Fruit fly (Drosophila melanogaster) whole organism, embryonic: ENCODE data around the gene ph-d.

Experiments used
- CG10209 ChIP-seq: fragments of 200-800 bp; sonication (Bioruptor generic); optimal IDR thresholded peaks from 3 replicates; lab custom pipeline; 2017; ENCODE audit warnings: missing biosample characterization, mild to moderate bottlenecking, missing genetic modification characterization, missing genetic modification reagents
- CG10366 ChIP-seq: fragments of 200-800 bp; sonication (Bioruptor generic); IDR thresholded peaks from 2 replicates; pipeline ENCODE4 v1.3.6; 2022; ENCODE audit warnings: missing biosample characterization, missing genetic modification characterization
- CG10959 ChIP-seq: fragments of 200-800 bp; sonication (Bioruptor generic); IDR thresholded peaks from 2 replicates; pipeline ENCODE4 v1.3.6; 2022; ENCODE audit warnings: missing biosample characterization, missing genetic modification characterization
- CG10979 ChIP-seq: fragments of 200-800 bp; sonication (Bioruptor generic); optimal IDR thresholded peaks from 2 replicates; lab custom pipeline; 2018; ENCODE audit warnings: missing biosample characterization, mild to moderate bottlenecking, missing genetic modification characterization, moderate library complexity
- CG11398 ChIP-seq: fragments of 200-800 bp; sonication (Bioruptor generic); optimal IDR thresholded peaks from 2 replicates; lab custom pipeline; 2016; ENCODE audit warnings: missing biosample characterization, missing genetic modification characterization
- CG11695 ChIP-seq: fragments of 200-800 bp; sonication (Bioruptor generic); IDR thresholded peaks from 3 replicates; pipeline ENCODE4 v1.3.6; 2022; ENCODE audit warnings: missing biosample characterization, missing genetic modification characterization
- CG12391 ChIP-seq: fragments of 200-800 bp; sonication (Bioruptor generic); optimal IDR thresholded peaks from 3 replicates; lab custom pipeline; 2018; ENCODE audit warnings: missing biosample characterization, mild to moderate bottlenecking, missing genetic modification characterization, moderate library complexity
- CG13424 ChIP-seq: fragments of 200-800 bp; sonication (Bioruptor generic); optimal IDR thresholded peaks from 2 replicates; lab custom pipeline; 2019; ENCODE audit warnings: missing biosample characterization, mild to moderate bottlenecking, missing genetic modification characterization, moderate library complexity
- CG13894 ChIP-seq: fragments of 200-800 bp; sonication (Bioruptor generic); optimal IDR thresholded peaks from 3 replicates; lab custom pipeline; 2018; ENCODE audit warnings: missing biosample characterization, mild to moderate bottlenecking, missing genetic modification characterization, moderate library complexity
- CG14050 ChIP-seq: fragments of 200-800 bp; sonication (Bioruptor generic); IDR thresholded peaks from 3 replicates; pipeline ENCODE4 v1.3.6; 2022; ENCODE audit warnings: missing biosample characterization, missing genetic modification characterization
- CG14965 ChIP-seq: fragments of 200-800 bp; sonication (Bioruptor generic); optimal IDR thresholded peaks from 2 replicates; lab custom pipeline; 2016; ENCODE audit warnings: missing biosample characterization, missing genetic modification characterization, borderline replicate concordance
- CG15011 ChIP-seq: fragments of 200-800 bp; sonication (Bioruptor generic); optimal IDR thresholded peaks from 3 replicates; lab custom pipeline; 2018; ENCODE audit warnings: missing biosample characterization, mild to moderate bottlenecking, missing genetic modification characterization
- CG15269 ChIP-seq: fragments of 200-800 bp; sonication (Bioruptor generic); optimal IDR thresholded peaks from 2 replicates; lab custom pipeline; 2018; ENCODE audit warnings: missing biosample characterization, mild to moderate bottlenecking, missing genetic modification characterization, moderate library complexity
- CG18599 ChIP-seq: fragments of 200-800 bp; sonication (Bioruptor generic); optimal IDR thresholded peaks from 3 replicates; lab custom pipeline; 2017; ENCODE audit warnings: missing biosample characterization, missing genetic modification characterization, mild to moderate bottlenecking, moderate library complexity, missing genetic modification reagents
- CG18764 ChIP-seq: fragments of 200-800 bp; sonication (Bioruptor generic); optimal IDR thresholded peaks from 3 replicates; lab custom pipeline; 2016; ENCODE audit warnings: missing biosample characterization, missing genetic modification characterization
- CG2120 ChIP-seq: fragments of 200-800 bp; sonication (Bioruptor generic); optimal IDR thresholded peaks from 3 replicates; lab custom pipeline; 2016; ENCODE audit warnings: missing biosample characterization, missing genetic modification characterization
- CG3163 ChIP-seq: fragments of 200-800 bp; sonication (Bioruptor generic); optimal IDR thresholded peaks from 3 replicates; lab custom pipeline; 2016; ENCODE audit warnings: missing biosample characterization, missing genetic modification characterization
- CG32767 ChIP-seq: fragments of 200-800 bp; sonication (Bioruptor generic); IDR thresholded peaks from 2 replicates; pipeline ENCODE4 v1.3.6; 2022; ENCODE audit warnings: missing biosample characterization, missing genetic modification characterization
- CG4730 ChIP-seq: fragments of 200-800 bp; sonication (Bioruptor generic); IDR thresholded peaks from 2 replicates; pipeline ENCODE4 v1.3.6; 2022; ENCODE audit warnings: missing biosample characterization, missing genetic modification characterization
- CG4820 ChIP-seq: fragments of 200-800 bp; sonication (Bioruptor generic); optimal IDR thresholded peaks from 3 replicates; lab custom pipeline; 2016; ENCODE audit warnings: missing biosample characterization, missing genetic modification characterization
- CG7372 ChIP-seq: fragments of 200-800 bp; sonication (Bioruptor generic); IDR thresholded peaks from 2 replicates; pipeline ENCODE4 v1.3.6; 2022; ENCODE audit warnings: missing biosample characterization, missing genetic modification characterization
- CG7745 ChIP-seq: fragments of 200-800 bp; sonication (Bioruptor generic); optimal IDR thresholded peaks from 2 replicates; lab custom pipeline; 2018; ENCODE audit warnings: missing biosample characterization, mild to moderate bottlenecking, missing genetic modification characterization, moderate library complexity
- CG7928 ChIP-seq: fragments of 200-800 bp; sonication (Bioruptor generic); optimal IDR thresholded peaks from 2 replicates; lab custom pipeline; 2017; ENCODE audit warnings: missing biosample characterization, mild to moderate bottlenecking, missing genetic modification characterization
- CG8281 ChIP-seq: fragments of 200-800 bp; sonication (Bioruptor generic); optimal IDR thresholded peaks from 2 replicates; lab custom pipeline; 2018; ENCODE audit warnings: missing biosample characterization, mild to moderate bottlenecking, missing genetic modification characterization, moderate library complexity
- Doc3 ChIP-seq: fragments of 200-800 bp; sonication (Bioruptor generic); IDR thresholded peaks from 3 replicates; pipeline ENCODE4 v1.3.6; 2022; ENCODE audit warnings: missing biosample characterization, missing genetic modification characterization; ENCODE audit not compliant: partially characterized antibody
- GATAe ChIP-seq: fragments of 200-800 bp; sonication (Bioruptor generic); conservative IDR thresholded peaks from 2 replicates; pipeline ENCODE4 v1.3.6; 2022; ENCODE audit warnings: missing biosample characterization, missing genetic modification characterization
- Lhr ChIP-seq: fragments of 200-800 bp; sonication (Bioruptor generic); optimal IDR thresholded peaks from 3 replicates; lab custom pipeline; 2017; ENCODE audit warnings: mild to moderate bottlenecking, missing biosample characterization, missing genetic modification reagents, missing genetic modification characterization
- Lpt ChIP-seq: fragments of >200 bp; optimal IDR thresholded peaks from 2 replicates; lab custom pipeline; 2018; ENCODE audit warnings: missing biosample characterization, missing genetic modification characterization
- NC2β ChIP-seq: fragments of 200-800 bp; sonication (Bioruptor generic); optimal IDR thresholded peaks from 2 replicates; lab custom pipeline; 2016; ENCODE audit warnings: missing biosample characterization, missing genetic modification characterization
- Nf-YC ChIP-seq: fragments of 200-800 bp; optimal IDR thresholded peaks from 3 replicates; lab custom pipeline; 2019; ENCODE audit warnings: missing biosample characterization, mild to moderate bottlenecking, missing genetic modification characterization, moderate library complexity
- Oli ChIP-seq: fragments of 200-800 bp; sonication (Bioruptor generic); optimal IDR thresholded peaks from 2 replicates; lab custom pipeline; 2018; ENCODE audit warnings: missing biosample characterization, mild to moderate bottlenecking, missing genetic modification characterization, moderate library complexity
- Six4 ChIP-seq: fragments of 200-800 bp; sonication (Bioruptor generic); optimal IDR thresholded peaks from 2 replicates; lab custom pipeline; 2016; ENCODE audit warnings: missing biosample characterization, missing genetic modification characterization
- Usf ChIP-seq: fragments of 200-800 bp; sonication (Bioruptor generic); optimal IDR thresholded peaks from 2 replicates; lab custom pipeline; 2017; ENCODE audit warnings: missing genotype, missing biosample characterization, missing genetic modification characterization
- ara ChIP-seq: fragments of 200-800 bp; sonication (Bioruptor generic); IDR thresholded peaks from 2 replicates; pipeline ENCODE4 v1.3.6; 2022; ENCODE audit warnings: missing biosample characterization, missing genetic modification characterization
- br ChIP-seq: fragments of >200 bp; optimal IDR thresholded peaks from 2 replicates; lab custom pipeline; 2017
- chinmo ChIP-seq: fragments of 200-800 bp; sonication (Bioruptor generic); IDR thresholded peaks from 4 replicates; pipeline ENCODE4 v1.3.6; 2022; ENCODE audit warnings: missing biosample characterization, missing genetic modification characterization; ENCODE audit not compliant: partially characterized antibody
- chm ChIP-seq: fragments of 200-800 bp; sonication (Bioruptor generic); IDR thresholded peaks from 2 replicates; pipeline ENCODE4 v1.3.6; 2022; ENCODE audit warnings: missing biosample characterization, missing genetic modification characterization
- dan ChIP-seq: fragments of 200-800 bp; sonication (Bioruptor generic); IDR thresholded peaks from 2 replicates; pipeline ENCODE4 v1.3.6; 2022; ENCODE audit warnings: missing biosample characterization, missing genetic modification characterization
- danr ChIP-seq: fragments of 200-800 bp; sonication (Bioruptor generic); IDR thresholded peaks from 2 replicates; pipeline ENCODE4 v1.3.6; 2022; ENCODE audit warnings: missing biosample characterization, missing genetic modification characterization
- eve ChIP-seq, 2 experiments: fragments of >200 bp; optimal IDR thresholded peaks; 2 replicates each; lab custom pipeline; 2017; ENCODE audit warnings: missing biosample characterization in 2 of 2, missing genetic modification characterization in 2 of 2
- kay ChIP-seq: fragments of 200-800 bp; sonication (Bioruptor generic); optimal IDR thresholded peaks from 2 replicates; lab custom pipeline; 2016; ENCODE audit warnings: missing biosample characterization, missing genetic modification characterization
- maf-S ChIP-seq: fragments of 200-800 bp; sonication (Bioruptor generic); optimal IDR thresholded peaks from 2 replicates; lab custom pipeline; 2016; ENCODE audit warnings: missing biosample characterization, missing genetic modification characterization
- odd ChIP-seq: fragments of 200-800 bp; sonication (Bioruptor generic); optimal IDR thresholded peaks from 2 replicates; lab custom pipeline; 2017; ENCODE audit warnings: missing biosample characterization, mild to moderate bottlenecking, missing genetic modification characterization
- onecut ChIP-seq: fragments of 200-800 bp; sonication (Bioruptor generic); IDR thresholded peaks from 2 replicates; pipeline ENCODE4 v1.3.6; 2022; ENCODE audit warnings: missing biosample characterization, missing genetic modification characterization
- pho ChIP-seq: fragments of 200-800 bp; sonication (Bioruptor generic); optimal IDR thresholded peaks from 2 replicates; lab custom pipeline; 2016; ENCODE audit warnings: missing biosample characterization, missing genetic modification characterization
- ro ChIP-seq: fragments of 200-800 bp; sonication (Bioruptor generic); IDR thresholded peaks from 2 replicates; pipeline ENCODE4 v1.3.6; 2022; ENCODE audit warnings: missing biosample characterization, missing genetic modification characterization
- sob ChIP-seq: fragments of 200-800 bp; sonication (Bioruptor generic); IDR thresholded peaks from 2 replicates; pipeline ENCODE4 v1.3.6; 2022; ENCODE audit warnings: missing biosample characterization, missing genetic modification characterization
- sr ChIP-seq: fragments of 200-800 bp; sonication (Bioruptor generic); IDR thresholded peaks from 3 replicates; pipeline ENCODE4 v1.3.6; 2022; ENCODE audit warnings: missing biosample characterization, missing genetic modification characterization
- vvl ChIP-seq: fragments of 200-800 bp; sonication (Bioruptor generic); IDR thresholded peaks from 2 replicates; pipeline ENCODE4 v1.3.6; 2022; ENCODE audit warnings: missing biosample characterization, missing genetic modification characterization
- wdn ChIP-seq: fragments of 200-800 bp; sonication (Bioruptor generic); IDR thresholded peaks from 2 replicates; pipeline ENCODE4 v1.3.6; 2022; ENCODE audit warnings: missing biosample characterization, missing genetic modification characterization
- wek ChIP-seq: fragments of 200-800 bp; sonication (Bioruptor generic); optimal IDR thresholded peaks from 3 replicates; lab custom pipeline; 2018; ENCODE audit warnings: missing biosample characterization, mild to moderate bottlenecking, missing genetic modification characterization, moderate library complexity

The ph-d gene

dm6 chrX:2161020-2161419 lies 37.9 kb upstream of the ph-d start (continued):
- TF ChIP-seq CG10209 (GFP tag; lab: Kevin White, UChicago): no peak
- TF ChIP-seq kay: no peak
- no peak for TF ChIP-seq CG3163 (GFP tag; lab: Kevin White, UChicago)
- TF ChIP-seq CG8281: no peak
- no peak for TF ChIP-seq vvl (GFP tag; lab: Robert Waterston, UW)
- TF ChIP-seq CG13424 (tag; lab: Kevin White, UChicago): peak; percentile 20
- no peak for TF ChIP-seq ro (GFP tag; lab: Robert Waterston, UW)
- no peak for TF ChIP-seq CG13894 (tag; lab: Kevin White, UChicago)
- TF ChIP-seq CG7928: no peak
- no peak for TF ChIP-seq CG4820
- no peak for TF ChIP-seq Nf-YC (tag; lab: Kevin White, UChicago)
- TF ChIP-seq CG18599 (GFP tag; lab: Kevin White, UChicago): peak; percentile 72
- TF ChIP-seq CG15269: peak; percentile 46
- no peak for TF ChIP-seq odd

DNA sequence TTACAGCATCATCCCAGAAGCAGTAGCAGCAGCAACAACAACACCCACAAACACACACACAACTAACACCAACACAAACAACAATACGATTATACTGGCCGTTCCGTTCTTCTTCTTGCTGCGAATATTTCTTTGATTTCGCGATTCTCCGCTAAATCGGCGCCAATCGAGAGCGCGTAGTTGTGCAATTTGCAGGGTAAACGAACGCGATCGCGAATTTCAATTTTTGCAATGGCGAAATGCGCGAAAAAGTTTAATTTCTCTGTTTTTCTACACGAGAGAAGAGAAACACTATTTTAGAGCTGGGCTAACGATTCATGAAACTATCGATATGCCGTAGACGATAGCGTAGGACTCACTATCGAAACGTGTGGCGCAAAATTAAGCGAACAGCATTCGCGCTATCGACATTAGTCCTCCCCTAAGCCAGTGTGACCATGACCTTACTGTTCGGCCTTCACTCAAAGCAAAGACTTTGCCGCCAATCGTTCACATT lies 35.6 kb upstream of the ph-d start, which contains the start of gene wapl:
TSS of gene wapl (minus strand) at position 316 of the 496 bp plus-strand sequence.
- TF ChIP-seq CG4730 (GFP tag; lab: Robert Waterston, UW): no peak
- no peak for TF ChIP-seq CG7928
- peak; percentile 91 for TF ChIP-seq Doc3
- no peak for TF ChIP-seq chm
- TF ChIP-seq CG18764 (GFP tag; lab: Kevin White, UChicago): no peak
- no peak for TF ChIP-seq CG7372
- no peak for TF ChIP-seq wdn (GFP tag; lab: Robert Waterston, UW)
- no peak for TF ChIP-seq CG10366 (GFP tag; lab: Robert Waterston, UW)
- TF ChIP-seq GATAe (GFP tag; lab: Robert Waterston, UW): no peak
- TF ChIP-seq CG10209 (GFP tag; lab: Kevin White, UChicago): no peak
- TF ChIP-seq CG10959: no peak
- TF ChIP-seq Usf: no peak
- TF ChIP-seq wek (GFP tag; lab: Kevin White, UChicago): no peak
- no peak for TF ChIP-seq dan (GFP tag; lab: Robert Waterston, UW)
- TF ChIP-seq CG2120 (GFP tag; lab: Kevin White, UChicago): peak; percentile 58
- TF ChIP-seq sr (GFP tag; lab: Robert Waterston, UW): no peak
- 0 out of 3 replicates have a peak, but pooled peaks have one; percentile 23 for TF ChIP-seq CG11695 (GFP tag; lab: Robert Waterston, UW)
- TF ChIP-seq onecut (GFP tag; lab: Robert Waterston, UW): no peak
- no peak for TF ChIP-seq CG15011 (GFP tag; lab: Kevin White, UChicago)
- no peak for TF ChIP-seq maf-S (GFP tag; lab: Kevin White, UChicago)
- no peak for TF ChIP-seq ara (GFP tag; lab: Robert Waterston, UW)
- no peak for TF ChIP-seq CG11398 (GFP tag; lab: Kevin White, UChicago)
- peak; percentile 33 for TF ChIP-seq NC2β (GFP tag; lab: Kevin White, UChicago)
- no peak for TF ChIP-seq br (lab: Kevin White, UChicago)
- TF ChIP-seq chinmo: peak; percentile 95
- no peak for TF ChIP-seq CG14965
- TF ChIP-seq CG7745 (tag; lab: Kevin White, UChicago): no peak
- no peak for TF ChIP-seq CG10979 (tag; lab: Kevin White, UChicago)
- TF ChIP-seq Six4 (GFP tag; lab: Kevin White, UChicago): no peak
- TF ChIP-seq Lhr (GFP tag; lab: Kevin White, UChicago): peak; percentile 67
- TF ChIP-seq sob: 0 out of 2 replicates have a peak, but pooled peaks have one; percentile 32
- TF ChIP-seq danr (GFP tag; lab: Robert Waterston, UW): no peak
- TF ChIP-seq Oli (tag; lab: Kevin White, UChicago): no peak
- no peak for TF ChIP-seq CG32767 (GFP tag; lab: Robert Waterston, UW)
- no peak for TF ChIP-seq eve (GFP tag; optimal IDR thresholded peaks at IDR 0.05; lab: Kevin White, UChicago)
- TF ChIP-seq CG12391: no peak
- no peak for TF ChIP-seq Lpt (GFP tag; lab: Kevin White, UChicago)
- no peak for TF ChIP-seq CG14050 (GFP tag; lab: Robert Waterston, UW)
- no peak for TF ChIP-seq pho
